Worm (Caenorhabditis elegans): ENCODE measurements around the gene srd-46.

ce11 chrX:12290539-12290938, 41.4 kb upstream of the srd-46 start, which contains the start of gene C04B4.4:
- TF ChIP-seq dao-5 (tag; optimal IDR thresholded peaks at IDR 0.05) = no peak
- TF ChIP-seq W03F9.2 (tag; optimal IDR thresholded peaks at IDR 0.05) = no peak

Measured in whole organism, L4/young adult.